Worm (Caenorhabditis elegans) whole organism, L2 larva: Measurements from ENCODE around the gene K06A1.2.

Experiments used
- C34F6.9 ChIP-seq: fragments of 150-350 bp; optimal IDR thresholded peaks from 2 replicates; lab custom pipeline; 2014; ENCODE audit warnings: missing biosample characterization, missing genetic modification characterization
- F13H6.1 ChIP-seq: sonication (generic microtip); optimal IDR thresholded peaks from 2 replicates; lab custom pipeline; 2016; ENCODE audit warnings: missing genetic modification characterization, missing compliant biosample characterization
- R02D3.7 ChIP-seq: fragments of 150-350 bp; optimal IDR thresholded peaks from 2 replicates; lab custom pipeline; 2014; ENCODE audit warnings: missing biosample characterization, missing genetic modification characterization
- Y55F3AM.14 ChIP-seq: fragments of 200-800 bp; sonication (Bioruptor generic); optimal IDR thresholded peaks from 2 replicates; lab custom pipeline; 2018; ENCODE audit warnings: mild to moderate bottlenecking, missing genetic modification characterization, missing compliant biosample characterization
- ZK546.5 ChIP-seq: sonication (generic microtip); optimal IDR thresholded peaks from 2 replicates; lab custom pipeline; 2017; ENCODE audit warnings: missing biosample characterization, missing genetic modification characterization
- alr-1 ChIP-seq: fragments of 150-350 bp; optimal IDR thresholded peaks from 2 replicates; lab custom pipeline; 2014; ENCODE audit warnings: missing biosample characterization, missing genetic modification characterization
- ama-1 ChIP-seq: fragments of 150-350 bp; optimal IDR thresholded peaks from 2 replicates; lab custom pipeline; 2018; ENCODE audit warnings: inconsistent platforms
- ceh-16 ChIP-seq: fragments of 150-350 bp; optimal IDR thresholded peaks from 2 replicates; lab custom pipeline; 2014; ENCODE audit warnings: missing biosample characterization, missing genetic modification characterization
- dmd-4 ChIP-seq: sonication (generic microtip); optimal IDR thresholded peaks from 2 replicates; lab custom pipeline; 2017; ENCODE audit warnings: missing biosample characterization, missing genetic modification characterization
- elt-1 ChIP-seq: fragments of 150-350 bp; optimal IDR thresholded peaks from 2 replicates; lab custom pipeline; 2014; ENCODE audit warnings: missing biosample characterization, missing genetic modification characterization
- gmeb-1 ChIP-seq: fragments of 150-350 bp; optimal IDR thresholded peaks from 2 replicates; lab custom pipeline; 2014; ENCODE audit warnings: missing biosample characterization, missing genetic modification characterization
- lin-11 ChIP-seq: fragments of 150-350 bp; sonication (generic microtip); optimal IDR thresholded peaks from 2 replicates; lab custom pipeline; 2014; ENCODE audit warnings: missing biosample characterization, missing genetic modification characterization, inconsistent platforms, mixed read lengths
- lin-13 ChIP-seq: fragments of 150-350 bp; optimal IDR thresholded peaks from 2 replicates; lab custom pipeline; 2014; ENCODE audit warnings: missing biosample characterization, missing genetic modification reagents, missing genetic modification characterization
- lsy-2 ChIP-seq, 2 experiments: fragments of 150-350 bp in 1 of 2; sonication (generic microtip) in 1 of 2; optimal IDR thresholded peaks; 2 replicates each; lab custom pipeline; 2014 to 2017; ENCODE audit warnings: missing biosample characterization in 2 of 2, missing genetic modification characterization in 2 of 2
- mab-5 ChIP-seq: fragments of 150-350 bp; optimal IDR thresholded peaks from 2 replicates; lab custom pipeline; 2014; ENCODE audit warnings: missing biosample characterization, missing genetic modification characterization
- mbf-1 ChIP-seq: sonication (generic microtip); optimal IDR thresholded peaks from 2 replicates; lab custom pipeline; 2017; ENCODE audit warnings: missing biosample characterization, missing genetic modification characterization
- mdl-1 ChIP-seq, 2 experiments: fragments of 150-350 bp in 1 of 2; sonication (generic microtip) in 1 of 2; optimal IDR thresholded peaks; 2 replicates each; lab custom pipeline; 2017; ENCODE audit warnings: missing biosample characterization in 2 of 2, missing genetic modification characterization in 2 of 2
- nhr-10 ChIP-seq: sonication (generic microtip); optimal IDR thresholded peaks from 2 replicates; lab custom pipeline; 2017; ENCODE audit warnings: missing biosample characterization, missing genetic modification characterization
- nhr-12 ChIP-seq: fragments of 150-350 bp; optimal IDR thresholded peaks from 2 replicates; lab custom pipeline; 2014; ENCODE audit warnings: missing biosample characterization, missing genetic modification characterization
- nhr-129 ChIP-seq: fragments of 150-350 bp; optimal IDR thresholded peaks from 2 replicates; lab custom pipeline; 2014; ENCODE audit warnings: missing biosample characterization, missing genetic modification characterization
- nhr-21 ChIP-seq: fragments of 150-350 bp; optimal IDR thresholded peaks from 2 replicates; lab custom pipeline; 2014; ENCODE audit warnings: missing biosample characterization, missing genetic modification characterization
- nhr-23 ChIP-seq: fragments of 150-350 bp; optimal IDR thresholded peaks from 2 replicates; lab custom pipeline; 2014; ENCODE audit warnings: missing biosample characterization, missing genetic modification reagents, missing genetic modification characterization
- nhr-6 ChIP-seq: fragments of 150-350 bp; optimal IDR thresholded peaks from 2 replicates; lab custom pipeline; 2014; ENCODE audit warnings: missing biosample characterization, missing genetic modification characterization
- nhr-77 ChIP-seq: fragments of 150-350 bp; optimal IDR thresholded peaks from 2 replicates; lab custom pipeline; 2014; ENCODE audit warnings: missing biosample characterization, missing genetic modification characterization
- peb-1 ChIP-seq: fragments of 150-350 bp; optimal IDR thresholded peaks from 2 replicates; lab custom pipeline; 2014; ENCODE audit warnings: missing biosample characterization, missing genetic modification characterization
- sem-4 ChIP-seq: fragments of 150-350 bp; optimal IDR thresholded peaks from 2 replicates; lab custom pipeline; 2014; ENCODE audit warnings: missing biosample characterization, missing genetic modification reagents, missing genetic modification characterization
- skn-1 ChIP-seq: sonication (generic microtip); optimal IDR thresholded peaks from 2 replicates; lab custom pipeline; 2017; ENCODE audit warnings: missing biosample characterization, missing genetic modification characterization
- sma-3 ChIP-seq: sonication (generic microtip); optimal IDR thresholded peaks from 2 replicates; lab custom pipeline; 2016; ENCODE audit warnings: missing genetic modification reagents, missing genetic modification characterization, missing compliant biosample characterization
- sma-9 ChIP-seq, 2 experiments: fragments of 150-350 bp in 1 of 2; sonication (generic microtip) in 1 of 2; optimal IDR thresholded peaks; 2 replicates each; lab custom pipeline; 2014 to 2016; ENCODE audit warnings: missing genetic modification characterization in 2 of 2, mild to moderate bottlenecking in 1 of 2, missing biosample characterization in 1 of 2, missing compliant biosample characterization in 1 of 2, missing genetic modification reagents in 1 of 2, moderate library complexity in 1 of 2
- unc-39 ChIP-seq: fragments of 150-350 bp; optimal IDR thresholded peaks from 2 replicates; lab custom pipeline; 2014; ENCODE audit warnings: missing biosample characterization, missing genetic modification characterization
- unc-55 ChIP-seq: fragments of 150-350 bp; sonication (generic microtip); optimal IDR thresholded peaks from 3 replicates; lab custom pipeline; 2014; ENCODE audit warnings: missing biosample characterization, missing genetic modification reagents, missing genetic modification characterization
- unc-62 ChIP-seq: fragments of 150-350 bp; optimal IDR thresholded peaks from 2 replicates; lab custom pipeline; 2014; ENCODE audit warnings: missing biosample characterization, missing genetic modification reagents, missing genetic modification characterization
- zag-1 ChIP-seq: fragments of 150-350 bp; optimal IDR thresholded peaks from 2 replicates; lab custom pipeline; 2014; ENCODE audit warnings: missing biosample characterization, missing genetic modification characterization
- ztf-1 ChIP-seq: fragments of 200-800 bp; sonication (Bioruptor generic); conservative IDR thresholded peaks from 2 replicates; pipeline ENCODE4 v1.3.6; 2022; ENCODE audit warnings: missing genetic modification characterization, missing compliant biosample characterization
- ztf-11 ChIP-seq: sonication (generic microtip); optimal IDR thresholded peaks from 2 replicates; lab custom pipeline; 2017; ENCODE audit warnings: missing biosample characterization, missing genetic modification characterization
- ztf-4 ChIP-seq: fragments of 150-350 bp; optimal IDR thresholded peaks from 2 replicates; lab custom pipeline; 2014; ENCODE audit warnings: missing biosample characterization, missing genetic modification characterization

K06A1.2 gene

ce11 chrII:6475180-6475737 lies 31.4 kb downstream of the K06A1.2 start, which contains the start of gene T28D9.16:
T28D9.16 (plus strand) TSS chrII:6475687.
- TF ChIP-seq ztf-1 (GFP tag; lab: Robert Waterston, UW) (no peak), ceh-16 (tag; lab: Kevin White, UChicago) (no peak), mdl-1 (tag; optimal IDR thresholded peaks at IDR 0.05; lab: Kevin White, UChicago) (no peak), ama-1 (lab: Kevin White, UChicago) (no peak), Y55F3AM.14 (GFP tag; lab: Kevin White, UChicago) (no peak), elt-1 (no peak)

- TF ChIP-seq sma-3 (GFP tag; lab: Kevin White, UChicago): no peak
- no peak for TF ChIP-seq sma-9 (GFP tag; optimal IDR thresholded peaks at IDR 0.05; lab: Kevin White, UChicago)
- TF ChIP-seq sma-9 (tag; optimal IDR thresholded peaks at IDR 0.05; lab: Kevin White, UChicago): no peak
- TF ChIP-seq nhr-10 (tag; lab: Kevin White, UChicago): no peak
- TF ChIP-seq peb-1 (tag; lab: Kevin White, UChicago): no peak
- TF ChIP-seq F13H6.1 (tag; lab: Kevin White, UChicago): no peak
- no peak for TF ChIP-seq nhr-23 (tag; lab: Kevin White, UChicago)
- no peak for TF ChIP-seq lin-13 (GFP tag; lab: Kevin White, UChicago)
- no peak for TF ChIP-seq ztf-1 (GFP tag; lab: Robert Waterston, UW)
- TF ChIP-seq dmd-4 (tag; lab: Kevin White, UChicago): no peak
- no peak for TF ChIP-seq elt-1
- TF ChIP-seq R02D3.7 (tag; lab: Kevin White, UChicago): no peak
- no peak for TF ChIP-seq sem-4 (tag; lab: Kevin White, UChicago)
- no peak for TF ChIP-seq lin-11 (tag; lab: Kevin White, UChicago)
- no peak for TF ChIP-seq lsy-2 (tag; optimal IDR thresholded peaks at IDR 0.05; lab: Kevin White, UChicago)
- TF ChIP-seq unc-62: no peak
Observed at ce11 chrII:6476655-6477054, 32.8 kb downstream of the K06A1.2 start, which contains the start of gene T28D9.4. T28D9.4 (plus strand) TSS chrII:6476955.

ce11 chrII:6482102-6482501 lies 38.3 kb downstream of the K06A1.2 start, which contains the start of gene del-10:
del-10 (minus strand) TSS chrII:6482125.
- TF ChIP-seq sma-9 (GFP tag; optimal IDR thresholded peaks at IDR 0.05; lab: Kevin White, UChicago) (peak; percentile 27), sma-9 (tag; optimal IDR thresholded peaks at IDR 0.05; lab: Kevin White, UChicago) (no peak), C34F6.9 (tag; lab: Kevin White, UChicago) (no peak), nhr-77 (tag; lab: Kevin White, UChicago) (no peak), F13H6.1 (tag; lab: Kevin White, UChicago) (peak; percentile 0)

ce11 chrII:6482762-6483161 lies 39.0 kb downstream of the K06A1.2 start:
- no peak for TF ChIP-seq ztf-4 (tag; lab: Kevin White, UChicago)
- TF ChIP-seq nhr-129: no peak
- TF ChIP-seq zag-1 (tag; lab: Kevin White, UChicago): no peak
- no peak for TF ChIP-seq alr-1 (tag; lab: Kevin White, UChicago)
- TF ChIP-seq unc-55 (GFP tag; lab: Kevin White, UChicago): no peak
- no peak for TF ChIP-seq ztf-11
- TF ChIP-seq elt-1: no peak
- TF ChIP-seq mbf-1 (tag; lab: Kevin White, UChicago): no peak
- TF ChIP-seq nhr-6 (tag; lab: Kevin White, UChicago): no peak
- no peak for TF ChIP-seq ZK546.5 (tag; lab: Kevin White, UChicago)

- no peak for TF ChIP-seq ama-1 (lab: Kevin White, UChicago)
- no peak for TF ChIP-seq ztf-11
- no peak for TF ChIP-seq ZK546.5 (tag; lab: Kevin White, UChicago)
- no peak for TF ChIP-seq nhr-129
- no peak for TF ChIP-seq nhr-21 (tag; lab: Kevin White, UChicago)
- no peak for TF ChIP-seq unc-62
- no peak for TF ChIP-seq Y55F3AM.14 (GFP tag; lab: Kevin White, UChicago)
- TF ChIP-seq gmeb-1 (tag; lab: Kevin White, UChicago): no peak
- TF ChIP-seq mab-5 (tag; lab: Kevin White, UChicago): no peak
- TF ChIP-seq nhr-12 (tag; lab: Kevin White, UChicago): no peak
- TF ChIP-seq skn-1 (tag; lab: Kevin White, UChicago): no peak
- TF ChIP-seq unc-39 (tag; lab: Kevin White, UChicago): no peak
- no peak for TF ChIP-seq sma-3 (GFP tag; lab: Kevin White, UChicago)
- no peak for TF ChIP-seq lin-11 (tag; lab: Kevin White, UChicago)
Observed at ce11 chrII:6484876-6485526, 41.2 kb downstream of the K06A1.2 start, which contains the start of the genes lido-16 and plpp-1.2. lido-16 (minus strand) TSS chrII:6484976. plpp-1.2 (plus strand) TSS chrII:6485476.
